Fruit fly (Drosophila melanogaster) whole organism, prepupa: ENCODE measurements around the gene ase.
A peak's percentile ranks its signal among the peaks of the same experiment; 100 is the strongest.

ENCODE experiments used
- Blimp-1 ChIP-seq: fragments of 200-800 bp; sonication (Bioruptor generic); optimal IDR thresholded peaks from 3 replicates; lab custom pipeline; 2017; ENCODE audit warnings: missing biosample characterization, missing genetic modification characterization, mild to moderate bottlenecking, moderate library complexity, missing genetic modification reagents
- CG11294 ChIP-seq: fragments of 200-800 bp; sonication (Bioruptor generic); IDR thresholded peaks from 2 replicates; pipeline ENCODE4 v1.3.6; 2022; ENCODE audit warnings: missing biosample characterization, missing genetic modification characterization
- CG11762 ChIP-seq: fragments of 200-800 bp; sonication (Bioruptor generic); optimal IDR thresholded peaks from 3 replicates; lab custom pipeline; 2016; ENCODE audit warnings: missing biosample characterization, missing genetic modification characterization; ENCODE audit not compliant: insufficient read depth
- CG11902 ChIP-seq: fragments of 200-800 bp; sonication (Bioruptor generic); optimal IDR thresholded peaks from 3 replicates; lab custom pipeline; 2016; ENCODE audit warnings: missing biosample characterization, missing genetic modification characterization
- CG1621 ChIP-seq: fragments of 200-800 bp; sonication (Bioruptor generic); optimal IDR thresholded peaks from 3 replicates; lab custom pipeline; 2018; ENCODE audit warnings: missing biosample characterization, mild to moderate bottlenecking, missing genetic modification characterization
- CG16779 ChIP-seq: fragments of 200-800 bp; sonication (Bioruptor generic); optimal IDR thresholded peaks from 3 replicates; lab custom pipeline; 2017; ENCODE audit warnings: missing biosample characterization, mild to moderate bottlenecking, missing genetic modification characterization
- CG3032 ChIP-seq: fragments of 200-800 bp; optimal IDR thresholded peaks from 2 replicates; lab custom pipeline; 2019; ENCODE audit warnings: missing biosample characterization, mild to moderate bottlenecking, missing genetic modification characterization, moderate library complexity
- CG31627 ChIP-seq: fragments of 200-800 bp; sonication (Bioruptor generic); optimal IDR thresholded peaks from 3 replicates; lab custom pipeline; 2016; ENCODE audit warnings: missing biosample characterization, missing genetic modification characterization
- CG32006 ChIP-seq: fragments of 200-800 bp; sonication (Bioruptor generic); optimal IDR thresholded peaks from 3 replicates; lab custom pipeline; 2017; ENCODE audit warnings: missing biosample characterization, mild to moderate bottlenecking, missing genetic modification characterization
- CG34406 ChIP-seq: fragments of 200-800 bp; sonication (Bioruptor generic); optimal IDR thresholded peaks from 3 replicates; lab custom pipeline; 2016; ENCODE audit warnings: missing biosample characterization, missing genetic modification characterization
- CG3919 ChIP-seq: fragments of 200-800 bp; sonication (Bioruptor generic); optimal IDR thresholded peaks from 3 replicates; lab custom pipeline; 2016; ENCODE audit warnings: missing biosample characterization, missing genetic modification characterization
- CG4318 ChIP-seq: fragments of 200-800 bp; sonication (Bioruptor generic); optimal IDR thresholded peaks from 3 replicates; lab custom pipeline; 2017; ENCODE audit warnings: missing biosample characterization, mild to moderate bottlenecking, missing genetic modification characterization
- CG6163 ChIP-seq: fragments of 200-800 bp; sonication (Bioruptor generic); IDR thresholded peaks from 3 replicates; pipeline ENCODE4 v1.3.6; 2022; ENCODE audit warnings: missing biosample characterization, missing genetic modification characterization
- CG6276 ChIP-seq: fragments of 200-800 bp; sonication (Bioruptor generic); optimal IDR thresholded peaks from 2 replicates; lab custom pipeline; 2017; ENCODE audit warnings: missing biosample characterization, mild to moderate bottlenecking, missing genetic modification characterization
- CG6792 ChIP-seq: fragments of 200-800 bp; sonication (Bioruptor generic); optimal IDR thresholded peaks from 3 replicates; lab custom pipeline; 2016; ENCODE audit warnings: missing biosample characterization, missing genetic modification characterization
- CG6808 ChIP-seq: fragments of 200-800 bp; sonication (Bioruptor generic); optimal IDR thresholded peaks from 3 replicates; lab custom pipeline; 2017; ENCODE audit warnings: missing biosample characterization, missing genetic modification characterization, mild to moderate bottlenecking, moderate library complexity, missing genetic modification reagents
- CG6854 ChIP-seq: fragments of 200-800 bp; sonication (Bioruptor generic); optimal IDR thresholded peaks from 2 replicates; lab custom pipeline; 2017; ENCODE audit warnings: missing biosample characterization, mild to moderate bottlenecking, missing genetic modification characterization
- CG7368 ChIP-seq: fragments of 200-800 bp; sonication (Bioruptor generic); optimal IDR thresholded peaks from 3 replicates; lab custom pipeline; 2016; ENCODE audit warnings: missing biosample characterization, missing genetic modification characterization
- CG8119 ChIP-seq: fragments of 200-800 bp; sonication (Bioruptor generic); IDR thresholded peaks from 3 replicates; pipeline ENCODE4 v1.3.6; 2022; ENCODE audit warnings: missing biosample characterization, missing genetic modification characterization
- CG8319 ChIP-seq: fragments of 200-800 bp; sonication (Bioruptor generic); optimal IDR thresholded peaks from 3 replicates; lab custom pipeline; 2016; ENCODE audit warnings: missing biosample characterization, missing genetic modification characterization
- CG8632 ChIP-seq: fragments of 200-800 bp; sonication (Bioruptor generic); optimal IDR thresholded peaks from 3 replicates; lab custom pipeline; 2016; ENCODE audit warnings: missing biosample characterization, missing genetic modification characterization
- CG9139 ChIP-seq: fragments of 200-800 bp; sonication (Bioruptor generic); optimal IDR thresholded peaks from 3 replicates; lab custom pipeline; 2017; ENCODE audit warnings: missing biosample characterization, mild to moderate bottlenecking, missing genetic modification characterization
- Eip75B ChIP-seq: fragments of 200-800 bp; sonication (Bioruptor generic); optimal IDR thresholded peaks from 3 replicates; lab custom pipeline; 2016; ENCODE audit warnings: missing biosample characterization, missing genetic modification characterization
- Eip78C ChIP-seq: fragments of 200-800 bp; sonication (Bioruptor generic); peaks from one replicate; lab custom pipeline; 2016; ENCODE audit warnings: missing biosample characterization, missing genetic modification characterization
- Eip93F ChIP-seq: fragments of 200-800 bp; sonication (Bioruptor generic); optimal IDR thresholded peaks from 2 replicates; lab custom pipeline; 2016; ENCODE audit warnings: missing biosample characterization, mild to moderate bottlenecking, missing genetic modification characterization
- Ets21C ChIP-seq: fragments of 200-800 bp; sonication (Bioruptor generic); optimal IDR thresholded peaks from 3 replicates; lab custom pipeline; 2016; ENCODE audit warnings: missing biosample characterization, missing genetic modification characterization
- Ets96B ChIP-seq: fragments of 200-800 bp; optimal IDR thresholded peaks from 2 replicates; lab custom pipeline; 2019; ENCODE audit warnings: missing biosample characterization, mild to moderate bottlenecking, missing genetic modification characterization, moderate library complexity
- Hr38 ChIP-seq: sonication (Bioruptor generic); optimal IDR thresholded peaks from 2 replicates; lab custom pipeline; 2016; ENCODE audit warnings: missing biosample characterization, missing genetic modification characterization
- Hr39 ChIP-seq: fragments of 200-800 bp; sonication (Bioruptor generic); optimal IDR thresholded peaks from 2 replicates; lab custom pipeline; 2016; ENCODE audit warnings: missing biosample characterization, missing genetic modification characterization
- Lpt ChIP-seq: fragments of 200-800 bp; sonication (Bioruptor generic); optimal IDR thresholded peaks from 3 replicates; lab custom pipeline; 2016; ENCODE audit warnings: missing biosample characterization, missing genetic modification characterization
- Met ChIP-seq: fragments of 200-800 bp; sonication (Bioruptor generic); optimal IDR thresholded peaks from 3 replicates; lab custom pipeline; 2016; ENCODE audit warnings: missing biosample characterization, missing genetic modification characterization
- OdsH ChIP-seq: fragments of 200-800 bp; sonication (Bioruptor generic); optimal IDR thresholded peaks from 3 replicates; lab custom pipeline; 2016; ENCODE audit warnings: missing biosample characterization, missing genetic modification characterization
- Sox102F ChIP-seq: fragments of 200-800 bp; sonication (Bioruptor generic); optimal IDR thresholded peaks from 2 replicates; lab custom pipeline; 2016; ENCODE audit warnings: missing biosample characterization, mild to moderate bottlenecking, missing genetic modification characterization
- Sox15 ChIP-seq: fragments of 200-800 bp; sonication (Bioruptor generic); optimal IDR thresholded peaks from 3 replicates; lab custom pipeline; 2016; ENCODE audit warnings: missing biosample characterization, missing genetic modification characterization
- achi ChIP-seq: fragments of 200-800 bp; sonication (Bioruptor generic); optimal IDR thresholded peaks from 3 replicates; lab custom pipeline; 2016; ENCODE audit warnings: missing biosample characterization, missing genetic modification characterization
- acj6 ChIP-seq: fragments of 200-800 bp; sonication (Bioruptor generic); optimal IDR thresholded peaks from 3 replicates; lab custom pipeline; 2016; ENCODE audit warnings: missing biosample characterization, missing genetic modification characterization
- cyc ChIP-seq: fragments of 200-800 bp; sonication (Bioruptor generic); optimal IDR thresholded peaks from 3 replicates; lab custom pipeline; 2016; ENCODE audit warnings: missing biosample characterization, missing genetic modification characterization
- dac ChIP-seq: fragments of 200-800 bp; sonication (Bioruptor generic); optimal IDR thresholded peaks from 2 replicates; lab custom pipeline; 2017; ENCODE audit warnings: missing biosample characterization, mild to moderate bottlenecking, missing genetic modification characterization
- dsx ChIP-seq: fragments of 200-800 bp; optimal IDR thresholded peaks from 3 replicates; lab custom pipeline; 2019; ENCODE audit warnings: missing biosample characterization, mild to moderate bottlenecking, missing genetic modification characterization, moderate library complexity; ENCODE audit not compliant: poor library complexity, severe bottlenecking
- eg ChIP-seq: fragments of 200-800 bp; sonication (Bioruptor generic); IDR thresholded peaks from 3 replicates; pipeline ENCODE4 v1.3.6; 2022; ENCODE audit warnings: missing biosample characterization, missing genetic modification characterization
- esn ChIP-seq: fragments of 200-800 bp; sonication (Bioruptor generic); optimal IDR thresholded peaks from 2 replicates; lab custom pipeline; 2016; ENCODE audit warnings: missing biosample characterization, mild to moderate bottlenecking, missing genetic modification characterization, moderate library complexity
- fd59A ChIP-seq: fragments of 200-800 bp; sonication (Bioruptor generic); optimal IDR thresholded peaks from 2 replicates; lab custom pipeline; 2017; ENCODE audit warnings: missing biosample characterization, mild to moderate bottlenecking, missing genetic modification characterization, missing genetic modification reagents
- fd85E ChIP-seq: fragments of 200-800 bp; sonication (Bioruptor generic); optimal IDR thresholded peaks from 3 replicates; lab custom pipeline; 2016; ENCODE audit warnings: missing biosample characterization, missing genetic modification characterization
- fkh ChIP-seq: fragments of 200-800 bp; sonication (Bioruptor generic); optimal IDR thresholded peaks from 3 replicates; lab custom pipeline; 2017; ENCODE audit warnings: missing biosample characterization, mild to moderate bottlenecking, missing genetic modification characterization, moderate library complexity
- lz ChIP-seq: fragments of 200-800 bp; sonication (Bioruptor generic); optimal IDR thresholded peaks from 3 replicates; lab custom pipeline; 2016; ENCODE audit warnings: missing biosample characterization, missing genetic modification characterization
- pdm3 ChIP-seq: fragments of 200-800 bp; sonication (Bioruptor generic); optimal IDR thresholded peaks from 3 replicates; lab custom pipeline; 2016; ENCODE audit warnings: missing biosample characterization, missing genetic modification characterization
- salr ChIP-seq, 2 experiments: fragments of 200-800 bp; sonication (Bioruptor generic); optimal IDR thresholded peaks; 3 replicates each; lab custom pipeline; 2016 to 2018; ENCODE audit warnings: missing biosample characterization in 2 of 2, missing genetic modification characterization in 2 of 2, mild to moderate bottlenecking in 1 of 2
- spab ChIP-seq: fragments of 200-800 bp; sonication (Bioruptor generic); optimal IDR thresholded peaks from 2 replicates; lab custom pipeline; 2017; ENCODE audit warnings: missing biosample characterization, mild to moderate bottlenecking, missing genetic modification characterization, missing genetic modification reagents
- ss ChIP-seq, 2 experiments: fragments of 200-800 bp; sonication (Bioruptor generic); optimal IDR thresholded peaks; 2 replicates in 1 of 2; 3 replicates in 1 of 2; lab custom pipeline; 2017 to 2018; ENCODE audit warnings: mild to moderate bottlenecking in 2 of 2, missing biosample characterization in 2 of 2, missing genetic modification characterization in 2 of 2, moderate library complexity in 1 of 2
- svp ChIP-seq: fragments of 200-800 bp; sonication (Bioruptor generic); peaks from one replicate; lab custom pipeline; 2016; ENCODE audit warnings: missing biosample characterization, missing genetic modification characterization
- topi ChIP-seq: fragments of 200-800 bp; sonication (Bioruptor generic); optimal IDR thresholded peaks from 3 replicates; lab custom pipeline; 2016; ENCODE audit warnings: missing biosample characterization, missing genetic modification characterization

Gene ase

dm6 chrX:443981-444550 lies 16.5 kb upstream of the ase start:
- peak; percentile 64 for TF ChIP-seq Met (GFP tag; lab: Kevin White, UChicago)
- TF ChIP-seq Eip93F (GFP tag; lab: Kevin White, UChicago), result no peak
- peak; percentile 71 for TF ChIP-seq spab (GFP tag; lab: Kevin White, UChicago)
- TF ChIP-seq CG16779 (tag; lab: Kevin White, UChicago), result peak; percentile 23
- TF ChIP-seq dsx (GFP tag; lab: Kevin White, UChicago), result peak; percentile 75
- peak; percentile 53 for TF ChIP-seq Hr39 (GFP tag; lab: Kevin White, UChicago)
- peak; percentile 25 for TF ChIP-seq Ets21C (GFP tag; lab: Kevin White, UChicago)
- no peak for TF ChIP-seq Hr38
- no peak for TF ChIP-seq fkh
- 0 out of 3 replicates have a peak, but pooled peaks have one; percentile 12 for TF ChIP-seq eg (GFP tag; lab: Robert Waterston, UW)
- peak; percentile 19 for TF ChIP-seq CG11762 (GFP tag; lab: Kevin White, UChicago)
- TF ChIP-seq CG11902 (GFP tag; lab: Kevin White, UChicago), result peak; percentile 17
- TF ChIP-seq Lpt (GFP tag; lab: Kevin White, UChicago), result no peak
- TF ChIP-seq Sox15 (GFP tag; lab: Kevin White, UChicago), result peak; percentile 20
- TF ChIP-seq svp (GFP tag; lab: Kevin White, UChicago), result peak; percentile 78
- peak; percentile 70 for TF ChIP-seq CG1621 (tag; lab: Kevin White, UChicago)
- TF ChIP-seq CG32006 (GFP tag; lab: Kevin White, UChicago), result peak; percentile 21
- TF ChIP-seq pdm3, result peak; percentile 60
- peak; percentile 69 for TF ChIP-seq CG6163 (GFP tag; lab: Robert Waterston, UW)
- TF ChIP-seq CG34406 (GFP tag; lab: Kevin White, UChicago), result peak; percentile 59
- TF ChIP-seq Ets96B (tag; lab: Kevin White, UChicago), result peak; percentile 75
- TF ChIP-seq cyc (GFP tag; lab: Kevin White, UChicago), result peak; percentile 58
- TF ChIP-seq CG11294 (GFP tag; lab: Robert Waterston, UW), result no peak
- TF ChIP-seq lz, result peak; percentile 58
- TF ChIP-seq CG3032 (tag; lab: Kevin White, UChicago), result peak; percentile 74
- TF ChIP-seq dac (GFP tag; lab: Kevin White, UChicago), result no peak
- no peak for TF ChIP-seq CG6276 (GFP tag; lab: Kevin White, UChicago)
- peak; percentile 73 for TF ChIP-seq Eip75B (GFP tag; lab: Kevin White, UChicago)
- no peak for TF ChIP-seq fd85E
- TF ChIP-seq CG4318 (GFP tag; lab: Kevin White, UChicago), result no peak
- peak; percentile 58 for TF ChIP-seq CG9139 (GFP tag; lab: Kevin White, UChicago)
- peak; percentile 47; the same call in 1 of the 3 replicates for TF ChIP-seq CG8119 (GFP tag; lab: Robert Waterston, UW)
- TF ChIP-seq Blimp-1, result no peak
- TF ChIP-seq CG6854 (GFP tag; lab: Kevin White, UChicago), result no peak
- peak; percentile 43 for TF ChIP-seq CG8632 (GFP tag; lab: Kevin White, UChicago)
- TF ChIP-seq Sox102F (GFP tag; lab: Kevin White, UChicago), result peak; percentile 30
- TF ChIP-seq acj6, result peak; percentile 69
- peak; percentile 75 for TF ChIP-seq fd59A (GFP tag; lab: Kevin White, UChicago)
- peak; percentile 92 for TF ChIP-seq Eip78C
- TF ChIP-seq CG31627 (GFP tag; lab: Kevin White, UChicago), result peak; percentile 55
- TF ChIP-seq salr (GFP tag; optimal IDR thresholded peaks at IDR 0.05; lab: Kevin White, UChicago), result peak in 1 of 2 experiments; percentile 60
- peak; percentile 72 for TF ChIP-seq topi
- TF ChIP-seq CG6792 (GFP tag; lab: Kevin White, UChicago), result peak; percentile 60
- TF ChIP-seq CG7368, result peak; percentile 58
- TF ChIP-seq CG6808 (GFP tag; lab: Kevin White, UChicago), result peak; percentile 73
- peak; percentile 71 for TF ChIP-seq esn (GFP tag; lab: Kevin White, UChicago)
- peak; percentile 60 for TF ChIP-seq achi (GFP tag; lab: Kevin White, UChicago)
- peak; percentile 27 for TF ChIP-seq CG8319 (GFP tag; lab: Kevin White, UChicago)
- peak; percentile 73 to 96 for TF ChIP-seq ss (GFP tag; optimal IDR thresholded peaks at IDR 0.05; lab: Kevin White, UChicago)
- TF ChIP-seq CG3919 (GFP tag; lab: Kevin White, UChicago), result peak; percentile 71
- peak; percentile 53 for TF ChIP-seq OdsH (GFP tag; lab: Kevin White, UChicago)
